Worm (Caenorhabditis elegans): Measurements from ENCODE around the gene srd-31.

ce11 chrV:7639787-7640186 is 5.2 kb upstream of the srd-31 start, which contains the start of gene F07C4.10:
- TF ChIP-seq snpc-4 (tag; optimal IDR thresholded peaks at IDR 0.05) (no peak), fos-1 (tag; optimal IDR thresholded peaks at IDR 0.05) (no peak), unc-62 (GFP tag; optimal IDR thresholded peaks at IDR 0.05) (no peak), aly-2 (tag; optimal IDR thresholded peaks at IDR 0.05) (no peak), nhr-237 (tag; optimal IDR thresholded peaks at IDR 0.05) (no peak), ama-1 (optimal IDR thresholded peaks at IDR 0.05) (no peak), lin-13 (GFP tag; optimal IDR thresholded peaks at IDR 0.05) (no peak), nhr-11 (tag; optimal IDR thresholded peaks at IDR 0.05) (no peak), nhr-25 (tag; optimal IDR thresholded peaks at IDR 0.05) (no peak), mdl-1 (tag; optimal IDR thresholded peaks at IDR 0.05) (no peak), unc-55 (GFP tag; optimal IDR thresholded peaks at IDR 0.05) (no peak), lin-39 (tag; optimal IDR thresholded peaks at IDR 0.05) (no peak), nhr-77 (tag; optimal IDR thresholded peaks at IDR 0.05) (no peak)

Measured in whole organism, L2 larva.